Worm (Caenorhabditis elegans) whole organism, young adult: ENCODE data around the gene dhs-18.

Experiments used
- B0261.1 ChIP-seq: sonication (generic microtip); optimal IDR thresholded peaks from 2 replicates; lab custom pipeline; 2016; ENCODE audit warnings: mild to moderate bottlenecking, missing genetic modification characterization, moderate library complexity, missing compliant biosample characterization
- C06A6.2 ChIP-seq: fragments of 200-800 bp; sonication (Bioruptor generic); conservative IDR thresholded peaks from 2 replicates; pipeline ENCODE4 v1.3.6; 2022; ENCODE audit warnings: missing genetic modification characterization, missing compliant biosample characterization
- F37B4.10 ChIP-seq: fragments of 200-800 bp; sonication (Bioruptor generic); IDR thresholded peaks from 2 replicates; pipeline ENCODE4 v1.3.6; 2022; ENCODE audit warnings: missing genetic modification characterization, missing compliant biosample characterization
- F52B5.7 ChIP-seq: sonication (generic microtip); optimal IDR thresholded peaks from 2 replicates; lab custom pipeline; 2016; ENCODE audit warnings: mild to moderate bottlenecking, missing genetic modification characterization, missing compliant biosample characterization
- F55B11.4 ChIP-seq: sonication (generic microtip); optimal IDR thresholded peaks from 2 replicates; lab custom pipeline; 2016; ENCODE audit warnings: missing compliant biosample characterization, missing genetic modification characterization, borderline replicate concordance; ENCODE audit not compliant: insufficient read depth
- K11D2.4 ChIP-seq: fragments of 200-800 bp; sonication (Bioruptor generic); IDR thresholded peaks from 2 replicates; pipeline ENCODE4 v1.3.6; 2022; ENCODE audit warnings: missing genetic modification reagents, missing genetic modification characterization, missing compliant biosample characterization
- Y53F4B.3 ChIP-seq: fragments of 200-800 bp; sonication (Bioruptor generic); IDR thresholded peaks from 2 replicates; pipeline ENCODE4 v1.3.6; 2022; ENCODE audit warnings: missing genetic modification reagents, missing genetic modification characterization, missing compliant biosample characterization
- Y53G8AR.9 ChIP-seq: fragments of 200-800 bp; sonication (Bioruptor generic); conservative IDR thresholded peaks from 2 replicates; pipeline ENCODE4 v1.3.6; 2022; ENCODE audit warnings: missing genetic modification reagents, missing genetic modification characterization, missing compliant biosample characterization
- Y67H2A.10 ChIP-seq: fragments of 200-800 bp; sonication (Bioruptor generic); conservative IDR thresholded peaks from 2 replicates; pipeline ENCODE4 v1.3.6; 2022; ENCODE audit warnings: missing genetic modification reagents, missing genetic modification characterization, missing compliant biosample characterization
- Y79H2A.3 ChIP-seq: fragments of 200-800 bp; sonication (Bioruptor generic); conservative IDR thresholded peaks from 2 replicates; pipeline ENCODE4 v1.3.6; 2022; ENCODE audit warnings: missing genetic modification reagents, missing genetic modification characterization, missing compliant biosample characterization
- ZK185.1 ChIP-seq: sonication (generic microtip); optimal IDR thresholded peaks from 2 replicates; lab custom pipeline; 2016; ENCODE audit warnings: mild to moderate bottlenecking, missing genetic modification characterization, missing compliant biosample characterization; ENCODE audit not compliant: poor library complexity, severe bottlenecking
- bed-1 ChIP-seq: fragments of 200-800 bp; sonication (Bioruptor generic); IDR thresholded peaks from 2 replicates; pipeline ENCODE4 v1.3.6; 2022; ENCODE audit warnings: missing genetic modification reagents, missing genetic modification characterization, missing compliant biosample characterization
- dpl-1 ChIP-seq: fragments of 150-350 bp; optimal IDR thresholded peaks from 2 replicates; lab custom pipeline; 2014; ENCODE audit warnings: missing biosample characterization, missing genetic modification reagents, missing genetic modification characterization
- egl-44 ChIP-seq: fragments of 200-800 bp; sonication (Bioruptor generic); IDR thresholded peaks from 2 replicates; pipeline ENCODE4 v1.3.6; 2022; ENCODE audit warnings: missing genetic modification reagents, missing genetic modification characterization, missing compliant biosample characterization
- egrh-3 ChIP-seq: fragments of 200-800 bp; sonication (Bioruptor generic); IDR thresholded peaks from 2 replicates; pipeline ENCODE4 v1.3.6; 2022; ENCODE audit warnings: missing genetic modification reagents, missing genetic modification characterization, missing compliant biosample characterization
- ekl-4 ChIP-seq: fragments of 200-800 bp; sonication (Bioruptor generic); IDR thresholded peaks from 2 replicates; pipeline ENCODE4 v1.3.6; 2022; ENCODE audit warnings: missing genetic modification reagents, missing genetic modification characterization, missing compliant biosample characterization
- gei-17 ChIP-seq: fragments of 200-800 bp; sonication (Bioruptor generic); optimal IDR thresholded peaks from 2 replicates; lab custom pipeline; 2018; ENCODE audit warnings: mild to moderate bottlenecking, missing genetic modification characterization, missing compliant biosample characterization
- hmg-1.2 ChIP-seq: fragments of 200-800 bp; sonication (Bioruptor generic); IDR thresholded peaks from 2 replicates; pipeline ENCODE4 v1.3.6; 2022; ENCODE audit warnings: missing genetic modification reagents, missing genetic modification characterization, missing compliant biosample characterization
- hsf-1 ChIP-seq: fragments of 200-800 bp; sonication (Bioruptor generic); IDR thresholded peaks from 2 replicates; pipeline ENCODE4 v1.3.6; 2022; ENCODE audit warnings: missing genetic modification reagents, missing genetic modification characterization, missing compliant biosample characterization
- let-607 ChIP-seq, 2 experiments: fragments of 200-800 bp in 1 of 2; sonication (Bioruptor generic) in 1 of 2; sonication (generic microtip) in 1 of 2; optimal IDR thresholded peaks; 2 replicates each; lab custom pipeline; 2016 to 2018; ENCODE audit warnings: mild to moderate bottlenecking in 2 of 2, missing compliant biosample characterization in 2 of 2, missing genetic modification characterization in 2 of 2, moderate library complexity in 2 of 2, missing genotype in 1 of 2
- lin-40 ChIP-seq: sonication (generic microtip); optimal IDR thresholded peaks from 2 replicates; lab custom pipeline; 2016; ENCODE audit warnings: missing genetic modification characterization, mild to moderate bottlenecking, missing compliant biosample characterization, missing genotype, missing genetic modification reagents
- lir-1 ChIP-seq: fragments of 200-800 bp; sonication (Bioruptor generic); conservative IDR thresholded peaks from 2 replicates; pipeline ENCODE4 v1.3.6; 2022; ENCODE audit warnings: missing genetic modification reagents, missing genetic modification characterization, missing compliant biosample characterization
- lsl-1 ChIP-seq: fragments of 200-800 bp; sonication (Bioruptor generic); optimal IDR thresholded peaks from 2 replicates; lab custom pipeline; 2018; ENCODE audit warnings: mild to moderate bottlenecking, missing genetic modification characterization, moderate library complexity, missing compliant biosample characterization
- lsy-27 ChIP-seq: sonication (generic microtip); optimal IDR thresholded peaks from 2 replicates; lab custom pipeline; 2017; ENCODE audit warnings: missing genetic modification characterization, mild to moderate bottlenecking, missing compliant biosample characterization, antibody characterized with exemption, missing genotype, borderline replicate concordance; ENCODE audit not compliant: insufficient read depth
- madf-10 ChIP-seq: sonication (generic microtip); optimal IDR thresholded peaks from 2 replicates; lab custom pipeline; 2016; ENCODE audit warnings: mild to moderate bottlenecking, missing genetic modification characterization, missing compliant biosample characterization
- mxl-1 ChIP-seq: sonication (generic microtip); optimal IDR thresholded peaks from 2 replicates; lab custom pipeline; 2016; ENCODE audit warnings: missing genetic modification characterization, missing compliant biosample characterization
- nhr-120 ChIP-seq: fragments of 200-800 bp; sonication (Bioruptor generic); IDR thresholded peaks from 2 replicates; pipeline ENCODE4 v1.3.6; 2022; ENCODE audit warnings: missing genetic modification characterization, missing compliant biosample characterization
- nhr-179 ChIP-seq: sonication (generic microtip); optimal IDR thresholded peaks from 2 replicates; lab custom pipeline; 2016; ENCODE audit warnings: mild to moderate bottlenecking, missing genetic modification characterization, missing compliant biosample characterization
- nhr-80 ChIP-seq: sonication (generic microtip); optimal IDR thresholded peaks from 2 replicates; lab custom pipeline; 2016; ENCODE audit warnings: missing genetic modification characterization, missing compliant biosample characterization
- nhr-90 ChIP-seq: sonication (generic microtip); optimal IDR thresholded peaks from 2 replicates; lab custom pipeline; 2016; ENCODE audit warnings: missing genotype, mild to moderate bottlenecking, missing genetic modification characterization, missing compliant biosample characterization
- pbrm-1 ChIP-seq: fragments of 200-800 bp; sonication (Bioruptor generic); IDR thresholded peaks from 2 replicates; pipeline ENCODE4 v1.3.6; 2022; ENCODE audit warnings: missing genetic modification reagents, missing genetic modification characterization, missing compliant biosample characterization
- pha-4 ChIP-seq: fragments of 150-350 bp; sonication (generic microtip); optimal IDR thresholded peaks from 2 replicates; lab custom pipeline; 2014; ENCODE audit warnings: missing biosample characterization, missing genetic modification reagents, missing genetic modification characterization
- repo-1 ChIP-seq: sonication (generic microtip); optimal IDR thresholded peaks from 2 replicates; lab custom pipeline; 2017; ENCODE audit warnings: mild to moderate bottlenecking, missing genetic modification characterization, missing compliant biosample characterization
- rpc-1 ChIP-seq, 2 experiments: fragments of 150-350 bp in 1 of 2; sonication (generic microtip) in 1 of 2; optimal IDR thresholded peaks; 2 replicates each; lab custom pipeline; 2014 to 2018; ENCODE audit warnings: missing biosample characterization in 1 of 2, missing genetic modification characterization in 1 of 2, missing genetic modification reagents in 1 of 2, missing genotype in 1 of 2
- snpc-1.3 ChIP-seq: sonication (generic microtip); optimal IDR thresholded peaks from 2 replicates; lab custom pipeline; 2017; ENCODE audit warnings: missing genetic modification characterization, mild to moderate bottlenecking, missing compliant biosample characterization, antibody characterized with exemption, moderate library complexity, missing genotype, missing genetic modification reagents; ENCODE audit not compliant: insufficient read depth
- somi-1 ChIP-seq: fragments of 200-800 bp; sonication (Bioruptor generic); optimal IDR thresholded peaks from 2 replicates; lab custom pipeline; 2018; ENCODE audit warnings: mild to moderate bottlenecking, missing genetic modification characterization, missing compliant biosample characterization
- sptf-2 ChIP-seq: fragments of 200-800 bp; sonication (Bioruptor generic); optimal IDR thresholded peaks from 2 replicates; lab custom pipeline; 2018; ENCODE audit warnings: mild to moderate bottlenecking, missing genetic modification characterization, missing compliant biosample characterization
- tbp1 ChIP-seq: fragments of 200-800 bp; sonication (Bioruptor generic); optimal IDR thresholded peaks from 2 replicates; lab custom pipeline; 2018; ENCODE audit warnings: mild to moderate bottlenecking, missing genetic modification characterization, missing compliant biosample characterization
- zfh-2 ChIP-seq: fragments of 200-800 bp; sonication (Bioruptor generic); conservative IDR thresholded peaks from 2 replicates; pipeline ENCODE4 v1.3.6; 2022; ENCODE audit warnings: missing genetic modification reagents, missing genetic modification characterization, missing compliant biosample characterization
- ztf-22 ChIP-seq: fragments of 200-800 bp; sonication (Bioruptor generic); optimal IDR thresholded peaks from 2 replicates; lab custom pipeline; 2018; ENCODE audit warnings: mild to moderate bottlenecking, missing genetic modification characterization, moderate library complexity, missing compliant biosample characterization
- ztf-26 ChIP-seq: sonication (generic microtip); optimal IDR thresholded peaks from 2 replicates; lab custom pipeline; 2017; ENCODE audit warnings: missing genetic modification characterization, missing compliant biosample characterization
- ztf-6 ChIP-seq: fragments of 200-800 bp; sonication (Bioruptor generic); IDR thresholded peaks from 2 replicates; pipeline ENCODE4 v1.3.6; 2022; ENCODE audit warnings: missing genetic modification reagents, missing genetic modification characterization, missing compliant biosample characterization

The dhs-18 gene

ce11 chrV:11057043-11057442 lies 10.4 kb upstream of the dhs-18 start, which contains the start of gene srh-75:
TSS of gene srh-75 (minus strand) at chrV:11057143.
- TF ChIP-seq somi-1 = no peak
- TF ChIP-seq Y53F4B.3 (GFP tag; lab: Robert Waterston, UW) = no peak
- no peak for TF ChIP-seq hmg-1.2 (GFP tag; lab: Robert Waterston, UW)
- no peak for TF ChIP-seq F55B11.4
- TF ChIP-seq dpl-1 (GFP tag; lab: Kevin White, UChicago) = no peak
- no peak for TF ChIP-seq pbrm-1
- no peak for TF ChIP-seq ztf-26 (tag; lab: Kevin White, UChicago)
- TF ChIP-seq lir-1 (GFP tag; lab: Robert Waterston, UW) = no peak
- no peak for TF ChIP-seq lsl-1 (GFP tag; lab: Kevin White, UChicago)
- no peak for TF ChIP-seq egrh-3 (GFP tag; lab: Robert Waterston, UW)

ce11 chrV:11056484-11056883 lies 9.9 kb upstream of the dhs-18 start:
- no peak for TF ChIP-seq zfh-2
- no peak for TF ChIP-seq let-607 (tag; optimal IDR thresholded peaks at IDR 0.05; lab: Kevin White, UChicago)
- TF ChIP-seq Y79H2A.3 (GFP tag; lab: Robert Waterston, UW) = no peak
- no peak for TF ChIP-seq sptf-2 (GFP tag; lab: Kevin White, UChicago)
- TF ChIP-seq ZK185.1 = no peak
- TF ChIP-seq F37B4.10 (GFP tag; lab: Robert Waterston, UW) = no peak
- TF ChIP-seq tbp1 (GFP tag; lab: Kevin White, UChicago) = no peak
- TF ChIP-seq gei-17 (GFP tag; lab: Kevin White, UChicago) = no peak
- no peak for TF ChIP-seq nhr-120 (GFP tag; lab: Robert Waterston, UW)
- no peak for TF ChIP-seq rpc-1 (optimal IDR thresholded peaks at IDR 0.05; lab: Kevin White, UChicago)
- no peak for TF ChIP-seq rpc-1 (tag; optimal IDR thresholded peaks at IDR 0.05; lab: Kevin White, UChicago)
- no peak for TF ChIP-seq ztf-6 (GFP tag; lab: Robert Waterston, UW)
- TF ChIP-seq snpc-1.3 (tag; lab: Kevin White, UChicago) = no peak
- TF ChIP-seq Y67H2A.10 (GFP tag; lab: Robert Waterston, UW) = no peak
- TF ChIP-seq ekl-4 (GFP tag; lab: Robert Waterston, UW) = no peak
- no peak for TF ChIP-seq lin-40
- TF ChIP-seq nhr-80 (tag; lab: Kevin White, UChicago) = no peak
- no peak for TF ChIP-seq nhr-179

ce11 chrV:11053827-11054226 lies 7.2 kb upstream of the dhs-18 start, which contains the start of gene T04C12.7:
TSS of gene T04C12.7 (plus strand) at chrV:11054127.
- TF ChIP-seq F52B5.7 (tag; lab: Kevin White, UChicago) = no peak
- no peak for TF ChIP-seq hsf-1
- no peak for TF ChIP-seq Y53G8AR.9 (GFP tag; lab: Robert Waterston, UW)
- no peak for TF ChIP-seq ztf-22
- no peak for TF ChIP-seq madf-10 (tag; lab: Kevin White, UChicago)
- no peak for TF ChIP-seq B0261.1
- no peak for TF ChIP-seq lin-40
- no peak for TF ChIP-seq egl-44 (GFP tag; lab: Robert Waterston, UW)
- no peak for TF ChIP-seq sptf-2 (GFP tag; lab: Kevin White, UChicago)
- no peak for TF ChIP-seq nhr-90
- no peak for TF ChIP-seq bed-1 (GFP tag; lab: Robert Waterston, UW)
- no peak for TF ChIP-seq gei-17 (GFP tag; lab: Kevin White, UChicago)
- TF ChIP-seq zfh-2 = no peak
- no peak for TF ChIP-seq mxl-1 (tag; lab: Kevin White, UChicago)
- TF ChIP-seq C06A6.2 = no peak
- TF ChIP-seq K11D2.4 = no peak
- TF ChIP-seq lsy-27 (tag; lab: Kevin White, UChicago) = no peak
- TF ChIP-seq repo-1 = no peak
- TF ChIP-seq pha-4 (tag; lab: Kevin White, UChicago) = no peak
